Fruit fly (Drosophila melanogaster) whole organism, embryonic: ENCODE data around the gene CG6933.

Experiments
- CG11247 ChIP-seq: fragments of 200-800 bp; sonication (Bioruptor generic); IDR thresholded peaks from 2 replicates; pipeline ENCODE4 v1.3.6; 2022; ENCODE audit warnings: missing biosample characterization, missing genetic modification characterization
- CG34376 ChIP-seq: fragments of 200-800 bp; sonication (Bioruptor generic); optimal IDR thresholded peaks from 2 replicates; lab custom pipeline; 2018; ENCODE audit warnings: missing biosample characterization, mild to moderate bottlenecking, missing genetic modification characterization
- CG7556 ChIP-seq: fragments of 200-800 bp; sonication (Bioruptor generic); optimal IDR thresholded peaks from 2 replicates; lab custom pipeline; 2017; ENCODE audit warnings: missing biosample characterization, mild to moderate bottlenecking, missing genetic modification characterization
- CG8281 ChIP-seq: fragments of 200-800 bp; sonication (Bioruptor generic); optimal IDR thresholded peaks from 2 replicates; lab custom pipeline; 2018; ENCODE audit warnings: missing biosample characterization, mild to moderate bottlenecking, missing genetic modification characterization, moderate library complexity
- CkIIα-i1 ChIP-seq: fragments of 200-800 bp; sonication (Bioruptor generic); IDR thresholded peaks from 2 replicates; pipeline ENCODE4 v1.3.6; 2022; ENCODE audit warnings: missing biosample characterization, missing genetic modification characterization
- Hr3 ChIP-seq: fragments of 200-800 bp; sonication (Bioruptor generic); optimal IDR thresholded peaks from 3 replicates; lab custom pipeline; 2016; ENCODE audit warnings: missing biosample characterization, missing genetic modification characterization
- gem ChIP-seq: fragments of 200-800 bp; sonication (Bioruptor generic); optimal IDR thresholded peaks from 2 replicates; lab custom pipeline; 2019; ENCODE audit warnings: missing biosample characterization, mild to moderate bottlenecking, missing genetic modification characterization, moderate library complexity
- kah ChIP-seq: fragments of 200-800 bp; sonication (Bioruptor generic); optimal IDR thresholded peaks from 2 replicates; lab custom pipeline; 2018; ENCODE audit warnings: missing biosample characterization, mild to moderate bottlenecking, missing genetic modification characterization

- no peak for TF ChIP-seq CG8281 (tag; lab: Kevin White, UChicago)
- no peak for TF ChIP-seq CG11247
- no peak for TF ChIP-seq kah
- no peak for TF ChIP-seq CG34376
- TF ChIP-seq gem (tag; lab: Kevin White, UChicago) = no peak
- TF ChIP-seq Hr3 (GFP tag; lab: Kevin White, UChicago) = no peak
- TF ChIP-seq CkIIα-i1 = no peak
- no peak for TF ChIP-seq CG7556 (GFP tag; lab: Kevin White, UChicago)
Measured at dm6 chr3L:20212022-20212421, 8.2 kb downstream of the CG6933 start, which contains the start of gene CG7017.
